Worm (Caenorhabditis elegans): ENCODE data around the gene srt-67.

ce11 chrV:5273241-5273640 lies 16.0 kb upstream of the srt-67 start:
- TF ChIP-seq him-1 (tag; optimal IDR thresholded peaks at IDR 0.05): no peak
- TF ChIP-seq W03F9.2 (tag; optimal IDR thresholded peaks at IDR 0.05): no peak
- no peak for TF ChIP-seq dao-5 (tag; optimal IDR thresholded peaks at IDR 0.05)

Measured in whole organism, L4/young adult.